Worm (Caenorhabditis elegans): ENCODE measurements around the gene C17E7.13.

- no peak for TF ChIP-seq blmp-1 (tag; optimal IDR thresholded peaks at IDR 0.05)
- no peak for TF ChIP-seq unc-62 (GFP tag; optimal IDR thresholded peaks at IDR 0.05)
- no peak for TF ChIP-seq lin-13 (tag; optimal IDR thresholded peaks at IDR 0.05)
Observed at ce11 chrV:3890761-3891160, 1.7 kb upstream of the C17E7.13 start, which contains the start of gene C17E7.9.

Data from whole organism, mixed stage, embryonic.